Fruit fly (Drosophila melanogaster): ENCODE data around the gene CG32069.

CG32069 gene

DNA sequence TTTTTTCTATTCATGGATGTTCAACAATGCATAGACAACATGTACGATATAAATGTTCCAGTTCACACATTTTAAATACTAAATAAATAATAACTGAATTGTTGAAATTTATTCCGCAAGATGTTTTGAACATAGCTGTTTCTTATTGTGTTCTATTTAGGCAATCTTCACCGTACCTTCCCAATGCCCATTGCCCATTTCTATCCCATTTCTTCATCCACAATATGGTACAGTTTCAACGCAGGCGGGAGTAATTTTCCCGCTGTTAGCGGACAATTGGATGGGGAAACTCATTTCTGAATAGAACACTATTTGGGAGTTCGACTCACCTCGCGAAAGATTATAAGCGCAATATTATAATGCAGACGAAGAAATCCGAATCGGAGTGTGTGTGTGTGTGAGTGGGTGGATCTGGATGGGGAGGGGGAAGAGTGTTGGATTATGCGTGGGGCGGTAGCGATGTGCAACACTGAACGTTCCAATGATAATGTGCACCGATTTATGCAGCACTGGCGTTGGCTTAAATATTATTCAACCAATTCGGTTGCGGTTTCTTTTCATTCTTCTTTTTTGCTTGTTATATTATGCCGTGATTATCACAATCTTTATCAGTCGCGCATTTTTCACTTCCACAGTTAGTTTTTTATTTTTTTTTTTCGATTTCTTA, 29.7 kb upstream of the CG32069 start (continued):
- peak; percentile 53 for TF ChIP-seq CG9932 (GFP tag; IDR thresholded peaks at IDR 0.05)
- 0 out of 2 replicates have a peak, but pooled peaks have one; percentile 26 for TF ChIP-seq Rx (GFP tag; IDR thresholded peaks at IDR 0.05)
- TF ChIP-seq D19A (tag; optimal IDR thresholded peaks at IDR 0.05), result no peak
- TF ChIP-seq Sry-δ (GFP tag; optimal IDR thresholded peaks at IDR 0.05), result peak; percentile 53
- TF ChIP-seq CG12155 (GFP tag; optimal IDR thresholded peaks at IDR 0.05), result peak; percentile 57
- peak; percentile 22 for TF ChIP-seq CG18619 (GFP tag; optimal IDR thresholded peaks at IDR 0.05)
- peak; percentile 2 for TF ChIP-seq Dek (tag; optimal IDR thresholded peaks at IDR 0.05)
- 0 out of 2 replicates have a peak, but pooled peaks have one; percentile 24 for TF ChIP-seq CG4404 (GFP tag; IDR thresholded peaks at IDR 0.05)
- TF ChIP-seq CG11560 (tag; IDR thresholded peaks at IDR 0.05), result no peak
- peak; percentile 34; the same call in 1 of the 2 replicates for TF ChIP-seq E2f2 (GFP tag; IDR thresholded peaks at IDR 0.05)
- TF ChIP-seq CG2678 (tag; optimal IDR thresholded peaks at IDR 0.05), result no peak
- TF ChIP-seq CG4328 (GFP tag; optimal IDR thresholded peaks at IDR 0.05), result peak; percentile 35
- TF ChIP-seq CG3995 (GFP tag; optimal IDR thresholded peaks at IDR 0.05), result peak; percentile 28
- TF ChIP-seq ranshi (GFP tag; IDR thresholded peaks at IDR 0.05), result peak; percentile 13; the same call in 1 of the 2 replicates
- no peak for TF ChIP-seq Bteb2 (GFP tag; optimal IDR thresholded peaks at IDR 0.05)
- TF ChIP-seq Blimp-1 (GFP tag; optimal IDR thresholded peaks at IDR 0.05), result no peak
- TF ChIP-seq tin (GFP tag; optimal IDR thresholded peaks at IDR 0.05), result peak; percentile 62
- TF ChIP-seq trh (GFP tag; optimal IDR thresholded peaks at IDR 0.05), result no peak
- peak; percentile 2 for TF ChIP-seq Dp (GFP tag; optimal IDR thresholded peaks at IDR 0.05)
- TF ChIP-seq CG7271 (tag; optimal IDR thresholded peaks at IDR 0.05), result no peak
- no peak for TF ChIP-seq Oaz (GFP tag; IDR thresholded peaks at IDR 0.05)
- TF ChIP-seq CG5953 (GFP tag; IDR thresholded peaks at IDR 0.05), result no peak
- no peak for TF ChIP-seq Optix (GFP tag; IDR thresholded peaks at IDR 0.05)
- no peak for TF ChIP-seq CG15696 (tag; optimal IDR thresholded peaks at IDR 0.05)
- peak; percentile 44 for TF ChIP-seq ind (GFP tag; optimal IDR thresholded peaks at IDR 0.05)
- peak; percentile 94 for TF ChIP-seq CG4617 (GFP tag; optimal IDR thresholded peaks at IDR 0.05; ENCODE audit: borderline replicate concordance)
- no peak for TF ChIP-seq kah (GFP tag; optimal IDR thresholded peaks at IDR 0.05)
- TF ChIP-seq Lpt (GFP tag; optimal IDR thresholded peaks at IDR 0.05), result no peak
- TF ChIP-seq gfzf (GFP tag; optimal IDR thresholded peaks at IDR 0.05), result peak; percentile 21
- TF ChIP-seq NC2α (GFP tag; optimal IDR thresholded peaks at IDR 0.05), result no peak
- no peak for TF ChIP-seq CG6683 (GFP tag; optimal IDR thresholded peaks at IDR 0.05)
- TF ChIP-seq Doc2 (GFP tag; IDR thresholded peaks at IDR 0.05), result no peak
- TF ChIP-seq br (optimal IDR thresholded peaks at IDR 0.05), result no peak
- TF ChIP-seq dimm (GFP tag; IDR thresholded peaks at IDR 0.05), result no peak
- peak; percentile 14 for TF ChIP-seq CG6654 (GFP tag; optimal IDR thresholded peaks at IDR 0.05)
- peak; percentile 3 for TF ChIP-seq CG1529 (GFP tag; optimal IDR thresholded peaks at IDR 0.05)
- TF ChIP-seq pnt (GFP tag; optimal IDR thresholded peaks at IDR 0.05), result no peak
- TF ChIP-seq Poxn (GFP tag; IDR thresholded peaks at IDR 0.05), result no peak
- TF ChIP-seq HmgZ (tag; optimal IDR thresholded peaks at IDR 0.05), result peak; percentile 42
- TF ChIP-seq pum (GFP tag; optimal IDR thresholded peaks at IDR 0.05), result peak; percentile 61
- TF ChIP-seq ken (GFP tag; IDR thresholded peaks at IDR 0.05), result peak; percentile 73
- no peak for TF ChIP-seq grn (GFP tag; optimal IDR thresholded peaks at IDR 0.05)
- TF ChIP-seq CG10267 (tag; optimal IDR thresholded peaks at IDR 0.05), result peak; percentile 94
- TF ChIP-seq Gug (GFP tag; IDR thresholded peaks at IDR 0.05), result peak; percentile 44; the same call in 2 of the 4 replicates
- TF ChIP-seq stc (GFP tag; IDR thresholded peaks at IDR 0.05), result 0 out of 2 replicates have a peak, but pooled peaks have one; percentile 9
- TF ChIP-seq CG10366 (GFP tag; IDR thresholded peaks at IDR 0.05), result no peak
- no peak for TF ChIP-seq cato (GFP tag; optimal IDR thresholded peaks at IDR 0.05; ENCODE audit: borderline replicate concordance)
- no peak for TF ChIP-seq fd96Cb (tag; optimal IDR thresholded peaks at IDR 0.05)
- no peak for TF ChIP-seq Lim3 (GFP tag; IDR thresholded peaks at IDR 0.05)
- TF ChIP-seq CG7372 (GFP tag; IDR thresholded peaks at IDR 0.05), result no peak
- TF ChIP-seq ara (GFP tag; IDR thresholded peaks at IDR 0.05), result peak; percentile 52
